Fruit fly (Drosophila melanogaster): ENCODE measurements around the gene CG40198.

- TF ChIP-seq Myc (optimal IDR thresholded peaks at IDR 0.05) (no peak), h (optimal IDR thresholded peaks at IDR 0.05) (no peak)
These were observed 24.9 kb upstream of the CG40198 start for dm6 chr3R:4186820-4187540.

Data from Kc167 (cell line).